Fruit fly (Drosophila melanogaster) Kc167 (cell line): ENCODE results near the gene Mnt.

Source experiments
- Myc ChIP-seq: fragments of >200 bp; optimal IDR thresholded peaks from 2 replicates; lab custom pipeline; 2017; ENCODE audit warnings: missing external identifiers
- Sin3A ChIP-seq: fragments of >200 bp; optimal IDR thresholded peaks from 2 replicates; lab custom pipeline; 2018; ENCODE audit warnings: missing external identifiers
- h ChIP-seq: fragments of >200 bp; optimal IDR thresholded peaks from 3 replicates; lab custom pipeline; 2018; ENCODE audit warnings: missing external identifiers
- insv ChIP-seq: fragments of >200 bp; optimal IDR thresholded peaks from 3 replicates; lab custom pipeline; 2018; ENCODE audit warnings: missing external identifiers
- psq ChIP-seq: fragments of >200 bp; optimal IDR thresholded peaks from 2 replicates; lab custom pipeline; 2017; ENCODE audit warnings: missing external identifiers
- ttk ChIP-seq: sonication (Bioruptor generic); optimal IDR thresholded peaks from 2 replicates; lab custom pipeline; 2017; ENCODE audit warnings: missing external identifiers

Mnt gene

DNA sequence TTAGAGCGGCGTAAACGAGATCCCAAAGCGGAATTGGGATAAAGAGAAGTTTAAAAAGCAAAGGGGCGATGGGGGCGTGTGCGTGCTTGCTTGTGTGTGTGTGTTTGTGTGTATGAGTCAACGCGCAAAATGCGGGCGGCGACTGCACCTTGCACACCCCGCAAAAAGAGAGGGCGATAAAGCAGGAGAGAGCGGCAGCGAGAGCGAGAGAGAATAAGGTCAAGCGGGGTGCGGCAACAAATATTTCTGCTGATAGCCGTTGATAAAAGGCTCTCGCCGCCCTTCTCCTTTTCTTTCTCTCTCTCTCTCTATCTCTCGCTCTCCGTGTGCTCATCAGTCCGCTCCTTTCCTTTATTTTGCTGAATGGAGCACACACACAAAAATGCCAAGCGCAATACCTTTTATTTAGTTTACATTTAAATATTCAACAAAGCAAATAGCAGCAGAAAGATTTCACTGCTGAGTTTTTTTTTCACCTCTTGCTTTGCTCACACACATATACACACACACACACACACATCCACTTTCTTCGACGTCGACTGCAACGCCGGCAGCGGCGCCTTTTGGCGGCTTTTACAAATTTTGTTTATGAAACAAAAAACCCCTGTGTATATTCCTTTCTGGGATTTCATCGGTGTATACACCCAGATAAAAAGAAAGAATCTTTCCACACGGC lies 47.1 kb downstream of the Mnt start:
- TF ChIP-seq Myc (lab: Kevin White, UChicago) = no peak
- TF ChIP-seq h (lab: Kevin White, UChicago) = no peak
- no peak for TF ChIP-seq psq
- TF ChIP-seq insv = no peak
- no peak for TF ChIP-seq Sin3A
- TF ChIP-seq ttk (lab: Kevin White, UChicago) = no peak

dm6 chrX:3719480-3720064 lies 48.0 kb downstream of the Mnt start, which contains the start of the genes Rala and Tlk:
Gene Rala, minus strand, starts transcription at chrX:3719635.
Gene Tlk, plus strand, starts transcription at chrX:3720007.
- TF ChIP-seq Sin3A = no peak
- no peak for TF ChIP-seq Myc (lab: Kevin White, UChicago)
- TF ChIP-seq ttk (lab: Kevin White, UChicago) = no peak
- no peak for TF ChIP-seq psq
- no peak for TF ChIP-seq insv

DNA sequence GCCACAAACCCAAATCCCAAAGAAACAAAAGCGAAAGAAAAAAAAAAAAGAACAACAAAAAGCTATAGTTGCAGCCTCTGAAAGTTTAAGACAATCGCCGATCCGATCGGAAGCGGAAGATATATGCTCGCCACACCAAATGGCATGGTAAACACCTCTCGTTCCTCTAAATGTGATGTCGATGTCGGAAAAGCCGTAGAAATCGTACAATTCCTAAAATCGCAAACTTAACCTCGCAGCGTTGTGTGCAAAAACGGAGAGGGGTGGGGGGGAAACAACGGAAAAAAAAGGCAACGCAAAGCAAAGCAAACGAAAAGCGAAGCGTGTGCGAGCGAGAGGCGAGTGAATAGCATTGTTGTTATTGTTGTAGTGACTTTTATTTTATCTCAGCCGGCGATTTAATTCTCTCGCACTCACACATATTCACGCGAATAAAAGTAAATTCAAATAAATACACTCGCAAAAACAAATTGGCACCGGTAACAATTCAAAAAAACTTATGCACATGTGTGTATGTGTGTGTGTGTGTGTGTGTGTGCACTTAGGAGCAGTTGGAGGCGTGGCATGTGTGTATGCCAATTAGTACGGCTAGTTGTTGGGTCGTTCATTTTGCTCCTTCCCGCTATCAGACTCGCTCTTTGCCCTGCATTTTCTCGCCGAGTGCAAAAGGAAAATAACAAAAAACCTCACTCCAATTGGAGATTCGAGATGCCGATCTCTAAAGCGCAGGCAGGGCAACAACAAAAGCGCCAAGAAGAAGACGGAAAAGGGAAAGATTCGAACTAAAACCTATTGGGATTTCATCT lies 48.8 kb downstream of the Mnt start:
- TF ChIP-seq ttk (lab: Kevin White, UChicago) = no peak
- no peak for TF ChIP-seq Myc (lab: Kevin White, UChicago)
- no peak for TF ChIP-seq psq
- TF ChIP-seq h (lab: Kevin White, UChicago) = no peak
- no peak for TF ChIP-seq Sin3A
- TF ChIP-seq insv = no peak

- TF ChIP-seq Sin3A (no peak), psq (no peak), h (lab: Kevin White, UChicago) (no peak), ttk (lab: Kevin White, UChicago) (no peak)
Measured at dm6 chrX:3721568-3721967, 50.0 kb downstream of the Mnt start.

DNA sequence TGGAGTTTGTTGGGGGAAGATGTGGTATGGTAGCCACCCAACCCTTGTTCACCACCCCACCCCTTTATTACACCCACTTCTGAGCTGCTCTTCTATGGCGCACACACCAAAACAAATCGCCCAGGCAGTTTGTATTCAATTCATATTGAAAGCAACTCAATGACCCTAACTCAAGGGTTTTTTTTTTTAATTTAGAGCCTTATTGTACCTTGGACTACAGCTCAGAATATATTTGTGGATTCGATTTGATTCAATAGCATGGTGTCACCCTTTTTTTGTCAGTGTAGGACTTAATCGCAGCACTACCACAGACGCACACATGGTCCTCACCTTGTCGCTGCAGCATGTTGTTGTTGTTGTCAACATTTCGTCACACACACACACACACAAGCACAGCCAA lies 50.6 kb downstream of the Mnt start:
- TF ChIP-seq Sin3A (no peak), insv (no peak), psq (no peak), Myc (lab: Kevin White, UChicago) (no peak), ttk (lab: Kevin White, UChicago) (no peak), h (lab: Kevin White, UChicago) (no peak)

DNA sequence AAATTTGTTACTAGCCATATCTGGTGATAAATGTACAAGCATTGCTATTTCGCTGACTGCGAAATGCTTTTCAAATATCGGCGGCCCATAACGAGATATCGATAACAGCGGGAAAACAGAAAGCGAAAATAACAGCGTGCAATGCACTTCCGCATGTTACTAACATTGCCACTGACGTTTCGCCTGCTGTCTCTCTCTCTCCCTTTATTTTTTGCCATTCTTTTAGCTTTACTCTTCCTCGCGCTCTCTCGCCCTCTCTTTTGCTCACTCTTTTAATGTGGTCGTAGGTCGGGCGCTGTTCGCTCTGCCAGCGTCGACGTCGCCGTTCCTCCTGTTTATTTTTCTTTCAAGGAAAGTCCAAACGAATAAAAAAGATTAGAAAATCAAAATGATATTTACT lies 51.4 kb downstream of the Mnt start:
- no peak for TF ChIP-seq insv
- TF ChIP-seq h (lab: Kevin White, UChicago) = no peak
- TF ChIP-seq psq = no peak
- TF ChIP-seq Myc (lab: Kevin White, UChicago) = no peak
- TF ChIP-seq Sin3A = no peak
- no peak for TF ChIP-seq ttk (lab: Kevin White, UChicago)

DNA sequence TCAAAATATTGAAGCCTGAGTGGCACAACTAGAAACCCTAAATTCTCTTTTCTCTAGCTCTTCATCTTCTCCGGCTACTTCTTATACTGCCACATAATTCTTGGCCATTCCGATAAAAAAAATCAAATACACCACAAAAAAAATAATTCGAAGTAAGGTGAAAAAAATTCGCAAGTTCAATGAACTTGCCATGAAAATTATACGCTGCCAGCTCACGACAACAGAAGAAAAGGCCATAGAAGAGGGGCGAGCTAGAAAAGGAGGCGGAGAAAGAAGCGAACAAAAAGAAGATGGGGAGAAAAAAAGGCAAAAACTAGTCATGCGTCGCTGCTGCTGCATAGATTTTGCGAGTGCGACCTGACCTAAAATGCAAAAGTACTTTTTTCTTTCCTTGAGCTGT lies 53.4 kb downstream of the Mnt start:
- no peak for TF ChIP-seq Sin3A
- TF ChIP-seq psq = no peak
- TF ChIP-seq Myc (lab: Kevin White, UChicago) = no peak
- no peak for TF ChIP-seq ttk (lab: Kevin White, UChicago)

DNA sequence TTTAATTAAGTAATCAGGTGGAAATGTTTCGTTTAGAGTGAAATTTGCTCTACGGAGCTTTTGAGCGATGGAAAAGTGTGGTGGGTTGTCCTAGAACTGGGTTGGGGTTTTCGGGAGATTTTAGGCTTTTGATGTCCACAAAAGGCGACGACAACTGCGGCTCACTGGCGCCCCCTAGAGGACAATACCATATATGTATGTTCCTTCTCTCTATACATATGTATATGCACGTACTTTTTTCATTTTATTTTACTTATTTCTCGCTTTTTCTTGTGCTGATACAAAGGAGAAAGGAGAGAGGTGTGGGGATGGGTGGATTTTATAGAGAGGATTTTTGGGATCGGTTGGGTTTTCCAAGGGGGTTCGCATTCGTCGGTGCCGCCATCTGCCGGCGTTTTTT lies 54.3 kb downstream of the Mnt start:
- no peak for TF ChIP-seq Myc (lab: Kevin White, UChicago)
- no peak for TF ChIP-seq psq
- TF ChIP-seq insv = no peak
- TF ChIP-seq h (lab: Kevin White, UChicago) = no peak
- TF ChIP-seq Sin3A = no peak
- TF ChIP-seq ttk (lab: Kevin White, UChicago) = no peak

DNA sequence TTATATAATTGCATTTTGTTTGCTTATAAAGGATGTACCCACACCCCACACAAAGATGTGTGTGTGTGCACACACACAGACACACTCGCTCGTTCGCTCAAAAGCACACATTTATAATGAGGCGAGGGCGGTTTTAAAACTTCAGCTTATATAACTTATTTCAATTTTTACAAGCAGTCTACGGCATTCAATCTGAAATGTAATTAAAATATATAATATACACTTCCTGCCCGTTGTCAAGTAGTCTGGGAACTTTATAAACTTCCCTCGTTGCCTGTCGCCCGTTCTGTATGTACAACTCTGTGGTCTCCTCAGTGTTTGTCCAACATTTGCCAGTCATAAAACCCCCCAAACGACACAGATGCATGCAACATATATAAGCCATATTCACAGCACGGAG lies 59.3 kb downstream of the Mnt start:
- no peak for TF ChIP-seq ttk (lab: Kevin White, UChicago)
- no peak for TF ChIP-seq psq
- TF ChIP-seq h (lab: Kevin White, UChicago) = no peak
- TF ChIP-seq Myc (lab: Kevin White, UChicago) = no peak
- no peak for TF ChIP-seq insv
- no peak for TF ChIP-seq Sin3A

dm6 chrX:3737774-3738173 lies 66.2 kb downstream of the Mnt start:
- TF ChIP-seq Sin3A (no peak), h (lab: Kevin White, UChicago) (no peak), ttk (lab: Kevin White, UChicago) (no peak), insv (no peak), psq (no peak), Myc (lab: Kevin White, UChicago) (no peak)

- TF ChIP-seq psq = no peak
- no peak for TF ChIP-seq insv
Measured at dm6 chrX:3739165-3739888, 67.7 kb downstream of the Mnt start.

- TF ChIP-seq ttk (lab: Kevin White, UChicago) (no peak), h (lab: Kevin White, UChicago) (no peak), Myc (lab: Kevin White, UChicago) (no peak), insv (no peak), psq (no peak), Sin3A (no peak)
Measured at dm6 chrX:3739889-3740187, 68.2 kb downstream of the Mnt start.
